Worm (Caenorhabditis elegans): ENCODE measurements around the gene atg-3.
A peak's percentile ranks its signal among the peaks of the same experiment; 100 is the strongest.
"Not testable (repeated sequence)": the region's sequence is repeated elsewhere in the genome, so short reads cannot be mapped to it uniquely, and the experiment has no call there.

DNA sequence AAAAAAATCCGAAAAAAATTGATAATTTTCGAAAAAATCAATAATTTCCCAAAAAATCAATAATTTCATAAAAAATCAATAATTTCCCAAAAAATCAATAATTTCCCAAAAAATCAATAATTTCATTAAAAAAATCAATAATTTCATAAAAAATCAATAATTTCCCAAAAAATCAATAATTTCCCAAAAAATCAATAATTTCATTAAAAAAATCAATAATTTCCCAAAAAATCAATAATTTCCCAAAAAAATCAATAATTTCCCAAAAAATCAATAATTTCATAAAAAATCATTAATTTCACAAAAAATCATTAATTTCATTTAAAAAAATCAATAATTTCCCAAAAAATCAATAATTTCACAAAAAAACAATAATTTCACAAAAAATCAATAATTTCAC, 32.5 kb upstream of the atg-3 start:
- TF ChIP-seq T22C8.4 (GFP tag; IDR thresholded peaks at IDR 0.05) = peak; percentile 99
- TF ChIP-seq ztf-23 (GFP tag; IDR thresholded peaks at IDR 0.05); flt-1 (GFP tag; IDR thresholded peaks at IDR 0.05); ztf-29 (GFP tag; IDR thresholded peaks at IDR 0.05); tab-1 (GFP tag; IDR thresholded peaks at IDR 0.05); cog-1 (tag; optimal IDR thresholded peaks at IDR 0.05): not testable (repeated sequence)
